Fruit fly (Drosophila melanogaster) S2 (cell line): ENCODE results near the gene CG15578.

ENCODE experiments used
- CG8478 ChIP-seq: fragments of >200 bp; optimal IDR thresholded peaks from 2 replicates; lab custom pipeline; 2018
- CTCF ChIP-seq, 2 experiments: fragments of >200 bp; optimal IDR thresholded peaks; 2 replicates each; lab custom pipeline; 2018

DNA sequence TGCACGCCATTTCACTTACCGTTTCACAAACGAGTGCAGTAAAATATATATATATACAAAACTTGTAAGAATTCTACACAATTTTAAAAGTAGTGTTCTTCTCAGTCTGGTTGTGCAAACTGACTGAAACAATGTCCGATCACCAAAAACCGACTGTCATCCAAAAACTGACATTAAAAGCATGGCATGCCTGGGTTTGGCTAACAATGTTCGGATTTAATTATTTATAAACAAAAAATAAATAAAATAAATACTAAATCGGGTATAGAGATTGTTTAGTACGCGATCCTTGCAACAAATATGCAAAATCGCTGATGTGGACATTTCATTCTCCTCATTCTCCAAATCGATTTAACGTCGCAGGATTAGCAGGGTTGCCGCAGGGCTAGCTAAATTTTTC is 24.5 kb upstream of the CG15578 start, which contains the start of gene CG12692:
- TF ChIP-seq CG8478 (no peak), CTCF (optimal IDR thresholded peaks at IDR 0.05; lab: Kevin White, UChicago) (no peak)
